Worm (Caenorhabditis elegans) whole organism, young adult: Measurements from ENCODE around the gene F47B8.14.

ENCODE experiments used
- B0035.1 ChIP-seq: sonication (generic microtip); optimal IDR thresholded peaks from 2 replicates; lab custom pipeline; 2016; ENCODE audit warnings: missing genetic modification characterization, mild to moderate bottlenecking, missing compliant biosample characterization, missing genotype, missing genetic modification reagents
- C06A6.2 ChIP-seq: fragments of 200-800 bp; sonication (Bioruptor generic); conservative IDR thresholded peaks from 2 replicates; pipeline ENCODE4 v1.3.6; 2022; ENCODE audit warnings: missing genetic modification characterization, missing compliant biosample characterization
- D2030.7 ChIP-seq: fragments of 200-800 bp; sonication (Bioruptor generic); IDR thresholded peaks from 2 replicates; pipeline ENCODE4 v1.3.6; 2022; ENCODE audit warnings: missing genetic modification reagents, missing genetic modification characterization, missing compliant biosample characterization
- F33H1.4 ChIP-seq: fragments of 200-800 bp; sonication (Bioruptor generic); IDR thresholded peaks from 2 replicates; pipeline ENCODE4 v1.3.6; 2022; ENCODE audit warnings: missing genetic modification reagents, missing genetic modification characterization, missing compliant biosample characterization
- F39B2.1 ChIP-seq: fragments of 200-800 bp; sonication (Bioruptor generic); IDR thresholded peaks from 2 replicates; pipeline ENCODE4 v1.3.6; 2022; ENCODE audit warnings: missing genetic modification reagents, missing genetic modification characterization, missing compliant biosample characterization
- F57C9.4 ChIP-seq: sonication (generic microtip); optimal IDR thresholded peaks from 2 replicates; lab custom pipeline; 2017; ENCODE audit warnings: mild to moderate bottlenecking, missing genetic modification characterization, missing compliant biosample characterization
- Y53G8AR.9 ChIP-seq: fragments of 200-800 bp; sonication (Bioruptor generic); conservative IDR thresholded peaks from 2 replicates; pipeline ENCODE4 v1.3.6; 2022; ENCODE audit warnings: missing genetic modification reagents, missing genetic modification characterization, missing compliant biosample characterization
- Y56A3A.18 ChIP-seq: fragments of 200-800 bp; sonication (Bioruptor generic); IDR thresholded peaks from 2 replicates; pipeline ENCODE4 v1.3.6; 2022; ENCODE audit warnings: missing genetic modification reagents, missing genetic modification characterization, missing compliant biosample characterization
- Y67H2A.10 ChIP-seq: fragments of 200-800 bp; sonication (Bioruptor generic); conservative IDR thresholded peaks from 2 replicates; pipeline ENCODE4 v1.3.6; 2022; ENCODE audit warnings: missing genetic modification reagents, missing genetic modification characterization, missing compliant biosample characterization
- Y79H2A.3 ChIP-seq: fragments of 200-800 bp; sonication (Bioruptor generic); conservative IDR thresholded peaks from 2 replicates; pipeline ENCODE4 v1.3.6; 2022; ENCODE audit warnings: missing genetic modification reagents, missing genetic modification characterization, missing compliant biosample characterization
- aptf-3 ChIP-seq: fragments of 200-800 bp; sonication (Bioruptor generic); IDR thresholded peaks from 2 replicates; pipeline ENCODE4 v1.3.6; 2022; ENCODE audit warnings: missing genetic modification characterization, missing compliant biosample characterization
- athp-1 ChIP-seq: sonication (generic microtip); optimal IDR thresholded peaks from 2 replicates; lab custom pipeline; 2017; ENCODE audit warnings: mild to moderate bottlenecking, missing genetic modification characterization, missing compliant biosample characterization
- attf-6 ChIP-seq: fragments of 200-800 bp; sonication (Bioruptor generic); IDR thresholded peaks from 2 replicates; pipeline ENCODE4 v1.3.6; 2022; ENCODE audit warnings: missing genetic modification reagents, missing genetic modification characterization, missing compliant biosample characterization
- bed-2 ChIP-seq: fragments of 200-800 bp; sonication (Bioruptor generic); IDR thresholded peaks from 2 replicates; pipeline ENCODE4 v1.3.6; 2022; ENCODE audit warnings: missing genetic modification reagents, missing genetic modification characterization, missing compliant biosample characterization
- cebp-1 ChIP-seq, 2 experiments: fragments of 200-800 bp in 1 of 2; sonication (Bioruptor generic) in 1 of 2; sonication (generic microtip) in 1 of 2; IDR thresholded peaks in 1 of 2; optimal IDR thresholded peaks in 1 of 2; 2 replicates each; pipeline versions ENCODE4 v1.3.6 to Lab custom; 2017 to 2022; ENCODE audit warnings: missing compliant biosample characterization in 2 of 2, missing genetic modification characterization in 2 of 2, mild to moderate bottlenecking in 1 of 2, missing genetic modification reagents in 1 of 2, moderate library complexity in 1 of 2
- cebp-2 ChIP-seq: fragments of 200-800 bp; sonication (Bioruptor generic); IDR thresholded peaks from 2 replicates; pipeline ENCODE4 v1.3.6; 2022; ENCODE audit warnings: missing genetic modification characterization, missing compliant biosample characterization
- ceh-58 ChIP-seq: fragments of 200-800 bp; sonication (Bioruptor generic); IDR thresholded peaks from 2 replicates; pipeline ENCODE4 v1.3.6; 2022; ENCODE audit warnings: missing genetic modification characterization, missing compliant biosample characterization
- chd-7 ChIP-seq: sonication (generic microtip); optimal IDR thresholded peaks from 2 replicates; lab custom pipeline; 2016; ENCODE audit warnings: mild to moderate bottlenecking, missing genetic modification characterization, moderate library complexity, missing compliant biosample characterization
- dpl-1 ChIP-seq: fragments of 150-350 bp; optimal IDR thresholded peaks from 2 replicates; lab custom pipeline; 2014; ENCODE audit warnings: missing biosample characterization, missing genetic modification reagents, missing genetic modification characterization
- efl-1 ChIP-seq: fragments of 150-350 bp; optimal IDR thresholded peaks from 2 replicates; lab custom pipeline; 2014; ENCODE audit warnings: missing biosample characterization, missing genetic modification reagents, missing genetic modification characterization
- egl-44 ChIP-seq: fragments of 200-800 bp; sonication (Bioruptor generic); IDR thresholded peaks from 2 replicates; pipeline ENCODE4 v1.3.6; 2022; ENCODE audit warnings: missing genetic modification reagents, missing genetic modification characterization, missing compliant biosample characterization
- egrh-3 ChIP-seq: fragments of 200-800 bp; sonication (Bioruptor generic); IDR thresholded peaks from 2 replicates; pipeline ENCODE4 v1.3.6; 2022; ENCODE audit warnings: missing genetic modification reagents, missing genetic modification characterization, missing compliant biosample characterization
- ekl-4 ChIP-seq: fragments of 200-800 bp; sonication (Bioruptor generic); IDR thresholded peaks from 2 replicates; pipeline ENCODE4 v1.3.6; 2022; ENCODE audit warnings: missing genetic modification reagents, missing genetic modification characterization, missing compliant biosample characterization
- hmg-1.2 ChIP-seq: fragments of 200-800 bp; sonication (Bioruptor generic); IDR thresholded peaks from 2 replicates; pipeline ENCODE4 v1.3.6; 2022; ENCODE audit warnings: missing genetic modification reagents, missing genetic modification characterization, missing compliant biosample characterization
- hrde-1 ChIP-seq: sonication (generic microtip); optimal IDR thresholded peaks from 2 replicates; lab custom pipeline; 2016; ENCODE audit warnings: missing genetic modification characterization, mild to moderate bottlenecking, missing compliant biosample characterization, moderate library complexity, missing genotype, missing genetic modification reagents, borderline replicate concordance
- hsf-1 ChIP-seq: fragments of 200-800 bp; sonication (Bioruptor generic); IDR thresholded peaks from 2 replicates; pipeline ENCODE4 v1.3.6; 2022; ENCODE audit warnings: missing genetic modification reagents, missing genetic modification characterization, missing compliant biosample characterization
- let-607 ChIP-seq, 2 experiments: fragments of 200-800 bp in 1 of 2; sonication (Bioruptor generic) in 1 of 2; sonication (generic microtip) in 1 of 2; optimal IDR thresholded peaks; 2 replicates each; lab custom pipeline; 2016 to 2018; ENCODE audit warnings: mild to moderate bottlenecking in 2 of 2, missing compliant biosample characterization in 2 of 2, missing genetic modification characterization in 2 of 2, moderate library complexity in 2 of 2, missing genotype in 1 of 2
- lin-35 ChIP-seq, 3 experiments: fragments of 150-350 bp in 2 of 3; sonication (generic microtip) in 1 of 3; optimal IDR thresholded peaks; 2 replicates each; lab custom pipeline; 2014 to 2018; ENCODE audit warnings: missing biosample characterization in 3 of 3, missing genetic modification characterization in 3 of 3, missing genetic modification reagents in 3 of 3
- lin-40 ChIP-seq: sonication (generic microtip); optimal IDR thresholded peaks from 2 replicates; lab custom pipeline; 2016; ENCODE audit warnings: missing genetic modification characterization, mild to moderate bottlenecking, missing compliant biosample characterization, missing genotype, missing genetic modification reagents
- lsy-27 ChIP-seq: sonication (generic microtip); optimal IDR thresholded peaks from 2 replicates; lab custom pipeline; 2017; ENCODE audit warnings: missing genetic modification characterization, mild to moderate bottlenecking, missing compliant biosample characterization, antibody characterized with exemption, missing genotype, borderline replicate concordance; ENCODE audit not compliant: insufficient read depth
- madf-10 ChIP-seq: sonication (generic microtip); optimal IDR thresholded peaks from 2 replicates; lab custom pipeline; 2016; ENCODE audit warnings: mild to moderate bottlenecking, missing genetic modification characterization, missing compliant biosample characterization
- madf-6 ChIP-seq: fragments of 200-800 bp; sonication (Bioruptor generic); IDR thresholded peaks from 2 replicates; pipeline ENCODE4 v1.3.6; 2022; ENCODE audit warnings: missing genetic modification reagents, missing genetic modification characterization, missing compliant biosample characterization
- mcd-1 ChIP-seq: fragments of 200-800 bp; sonication (Bioruptor generic); IDR thresholded peaks from 2 replicates; pipeline ENCODE4 v1.3.6; 2022; ENCODE audit warnings: missing genetic modification reagents, missing genetic modification characterization, missing compliant biosample characterization
- mxl-1 ChIP-seq: sonication (generic microtip); optimal IDR thresholded peaks from 2 replicates; lab custom pipeline; 2016; ENCODE audit warnings: missing genetic modification characterization, missing compliant biosample characterization
- pbrm-1 ChIP-seq: fragments of 200-800 bp; sonication (Bioruptor generic); IDR thresholded peaks from 2 replicates; pipeline ENCODE4 v1.3.6; 2022; ENCODE audit warnings: missing genetic modification reagents, missing genetic modification characterization, missing compliant biosample characterization
- pha-4 ChIP-seq: fragments of 150-350 bp; sonication (generic microtip); optimal IDR thresholded peaks from 2 replicates; lab custom pipeline; 2014; ENCODE audit warnings: missing biosample characterization, missing genetic modification reagents, missing genetic modification characterization
- repo-1 ChIP-seq: sonication (generic microtip); optimal IDR thresholded peaks from 2 replicates; lab custom pipeline; 2017; ENCODE audit warnings: mild to moderate bottlenecking, missing genetic modification characterization, missing compliant biosample characterization
- snpc-1.1 ChIP-seq: sonication (generic microtip); optimal IDR thresholded peaks from 2 replicates; lab custom pipeline; 2017; ENCODE audit warnings: missing genetic modification characterization, mild to moderate bottlenecking, missing compliant biosample characterization, antibody characterized with exemption, moderate library complexity, missing genotype, missing genetic modification reagents; ENCODE audit not compliant: insufficient read depth
- snpc-4 ChIP-seq, 5 experiments: fragments of 150-350 bp in 1 of 5; sonication (generic microtip) in 4 of 5; optimal IDR thresholded peaks; 2 replicates each; lab custom pipeline; 2014 to 2018; ENCODE audit warnings: missing genetic modification characterization in 5 of 5, missing biosample characterization in 3 of 5, antibody characterized with exemption in 2 of 5, mild to moderate bottlenecking in 2 of 5, missing compliant biosample characterization in 2 of 5, missing genotype in 2 of 5, moderate library complexity in 2 of 5, missing genetic modification reagents in 1 of 5
- somi-1 ChIP-seq: fragments of 200-800 bp; sonication (Bioruptor generic); optimal IDR thresholded peaks from 2 replicates; lab custom pipeline; 2018; ENCODE audit warnings: mild to moderate bottlenecking, missing genetic modification characterization, missing compliant biosample characterization
- tbp1 ChIP-seq: fragments of 200-800 bp; sonication (Bioruptor generic); optimal IDR thresholded peaks from 2 replicates; lab custom pipeline; 2018; ENCODE audit warnings: mild to moderate bottlenecking, missing genetic modification characterization, missing compliant biosample characterization
- zfh-2 ChIP-seq: fragments of 200-800 bp; sonication (Bioruptor generic); conservative IDR thresholded peaks from 2 replicates; pipeline ENCODE4 v1.3.6; 2022; ENCODE audit warnings: missing genetic modification reagents, missing genetic modification characterization, missing compliant biosample characterization
- zim-3 ChIP-seq: sonication (generic microtip); optimal IDR thresholded peaks from 2 replicates; lab custom pipeline; 2017; ENCODE audit warnings: mild to moderate bottlenecking, missing genetic modification characterization, moderate library complexity, missing compliant biosample characterization
- ztf-18 ChIP-seq: sonication (generic microtip); optimal IDR thresholded peaks from 2 replicates; lab custom pipeline; 2016; ENCODE audit warnings: missing genotype, mild to moderate bottlenecking, missing genetic modification characterization, missing compliant biosample characterization

The F47B8.14 gene

DNA sequence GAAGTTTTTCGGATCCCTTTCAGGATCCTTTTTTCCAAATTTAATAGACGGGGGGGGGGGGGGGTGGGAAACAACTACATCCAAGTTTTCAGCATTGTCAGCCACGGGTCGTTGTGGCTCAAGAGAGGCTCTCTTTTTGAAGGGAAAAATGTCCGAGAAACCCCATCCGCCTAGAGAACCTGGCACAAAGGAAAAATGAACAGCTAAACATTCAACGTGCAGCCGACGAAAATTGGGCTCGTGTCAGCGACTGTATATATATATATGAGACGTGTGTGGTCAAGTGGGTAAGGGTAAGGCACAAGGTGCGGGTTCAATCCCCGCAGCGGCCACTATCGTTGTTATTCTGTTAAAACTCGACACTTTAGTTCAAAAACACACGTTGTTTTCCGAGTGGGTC lies 38.2 kb downstream of the F47B8.14 start, which contains the start of gene Y49A3A.4:
Gene Y49A3A.4 (minus strand): TSS at position 314 of the 400 bp plus-strand sequence.
- TF ChIP-seq zfh-2 (0 out of 2 replicates have a peak, but pooled peaks have one; percentile 23), tbp1 (peak; percentile 47), B0035.1 (no peak), repo-1 (tag; lab: Kevin White, UChicago) (no peak), Y56A3A.18 (no peak), mcd-1 (GFP tag; lab: Robert Waterston, UW) (no peak), C06A6.2 (GFP tag; lab: Robert Waterston, UW) (no peak), ztf-18 (peak; percentile 18), ekl-4 (GFP tag; lab: Robert Waterston, UW) (no peak), hsf-1 (GFP tag; lab: Robert Waterston, UW) (no peak), lin-40 (tag; lab: Kevin White, UChicago) (no peak), cebp-2 (GFP tag; lab: Robert Waterston, UW) (no peak), zim-3 (no peak), F33H1.4 (GFP tag; lab: Robert Waterston, UW) (no peak), hmg-1.2 (GFP tag; lab: Robert Waterston, UW) (peak; percentile 32; the same call in 1 of the 2 replicates), athp-1 (tag; lab: Kevin White, UChicago) (no peak), mxl-1 (no peak), lsy-27 (tag; lab: Kevin White, UChicago) (no peak), let-607 (tag; optimal IDR thresholded peaks at IDR 0.05; lab: Kevin White, UChicago) (no peak), bed-2 (GFP tag; lab: Robert Waterston, UW) (no peak), chd-7 (tag; lab: Kevin White, UChicago) (no peak), efl-1 (no peak), aptf-3 (GFP tag; lab: Robert Waterston, UW) (no peak), F57C9.4 (tag; lab: Kevin White, UChicago) (no peak), attf-6 (GFP tag; lab: Robert Waterston, UW) (0 out of 2 replicates have a peak, but pooled peaks have one; percentile 40), F39B2.1 (GFP tag; lab: Robert Waterston, UW) (no peak), pbrm-1 (0 out of 2 replicates have a peak, but pooled peaks have one; percentile 38), snpc-1.1 (peak; percentile 85), D2030.7 (GFP tag; lab: Robert Waterston, UW) (peak; percentile 37; the same call in 1 of the 2 replicates), ceh-58 (GFP tag; lab: Robert Waterston, UW) (no peak), madf-6 (GFP tag; lab: Robert Waterston, UW) (no peak), dpl-1 (GFP tag; lab: Kevin White, UChicago) (no peak), Y79H2A.3 (no peak), snpc-4 (GFP tag; optimal IDR thresholded peaks at IDR 0.05; lab: Kevin White, UChicago) (peak; percentile 82), snpc-4 (tag; optimal IDR thresholded peaks at IDR 0.05; lab: Kevin White, UChicago) (peak; percentile 77 to 93 (median 83)), egrh-3 (GFP tag; lab: Robert Waterston, UW) (no peak), hrde-1 (tag; lab: Kevin White, UChicago) (no peak), somi-1 (GFP tag; lab: Kevin White, UChicago) (no peak), cebp-1 (GFP tag; IDR thresholded peaks at IDR 0.05; lab: Robert Waterston, UW) (no peak), cebp-1 (tag; optimal IDR thresholded peaks at IDR 0.05; lab: Kevin White, UChicago) (no peak), Y53G8AR.9 (GFP tag; lab: Robert Waterston, UW) (no peak), madf-10 (no peak), egl-44 (GFP tag; lab: Robert Waterston, UW) (no peak), pha-4 (tag; lab: Kevin White, UChicago) (no peak), lin-35 (GFP tag; optimal IDR thresholded peaks at IDR 0.05; lab: Kevin White, UChicago) (no peak), Y67H2A.10 (GFP tag; lab: Robert Waterston, UW) (no peak)
